Worm (Caenorhabditis elegans) whole organism, young adult: Measurements from ENCODE around the gene C17C3.15.

Experiments used
- B0035.1 ChIP-seq: sonication (generic microtip); optimal IDR thresholded peaks from 2 replicates; lab custom pipeline; 2016; ENCODE audit warnings: missing genetic modification characterization, mild to moderate bottlenecking, missing compliant biosample characterization, missing genotype, missing genetic modification reagents
- C17E4.6 ChIP-seq: fragments of 200-800 bp; sonication (Bioruptor generic); IDR thresholded peaks from 2 replicates; pipeline ENCODE4 v1.3.6; 2022; ENCODE audit warnings: missing genetic modification reagents, missing genetic modification characterization, missing compliant biosample characterization
- F57A8.1 ChIP-seq: fragments of 200-800 bp; sonication (Bioruptor generic); optimal IDR thresholded peaks from 2 replicates; lab custom pipeline; 2018; ENCODE audit warnings: mild to moderate bottlenecking, missing genetic modification characterization, moderate library complexity, missing compliant biosample characterization
- K11D2.4 ChIP-seq: fragments of 200-800 bp; sonication (Bioruptor generic); IDR thresholded peaks from 2 replicates; pipeline ENCODE4 v1.3.6; 2022; ENCODE audit warnings: missing genetic modification reagents, missing genetic modification characterization, missing compliant biosample characterization
- K12H6.12 ChIP-seq: fragments of 200-800 bp; sonication (Bioruptor generic); optimal IDR thresholded peaks from 2 replicates; lab custom pipeline; 2018; ENCODE audit warnings: mild to moderate bottlenecking, missing genetic modification characterization, missing compliant biosample characterization
- Y53F4B.3 ChIP-seq: fragments of 200-800 bp; sonication (Bioruptor generic); IDR thresholded peaks from 2 replicates; pipeline ENCODE4 v1.3.6; 2022; ENCODE audit warnings: missing genetic modification reagents, missing genetic modification characterization, missing compliant biosample characterization
- Y95B8A.8 ChIP-seq: fragments of 200-800 bp; sonication (Bioruptor generic); IDR thresholded peaks from 2 replicates; pipeline ENCODE4 v1.3.6; 2022; ENCODE audit warnings: missing genetic modification reagents, missing genetic modification characterization, missing compliant biosample characterization
- aptf-2 ChIP-seq: fragments of 200-800 bp; sonication (Bioruptor generic); conservative IDR thresholded peaks from 2 replicates; pipeline ENCODE4 v1.3.6; 2022; ENCODE audit warnings: missing genetic modification reagents, missing genetic modification characterization, missing compliant biosample characterization
- atf-7 ChIP-seq: sonication (generic microtip); optimal IDR thresholded peaks from 2 replicates; lab custom pipeline; 2017; ENCODE audit warnings: mild to moderate bottlenecking, missing genetic modification characterization, missing compliant biosample characterization
- athp-1 ChIP-seq: sonication (generic microtip); optimal IDR thresholded peaks from 2 replicates; lab custom pipeline; 2017; ENCODE audit warnings: mild to moderate bottlenecking, missing genetic modification characterization, missing compliant biosample characterization
- attf-3 ChIP-seq: fragments of 200-800 bp; sonication (Bioruptor generic); conservative IDR thresholded peaks from 2 replicates; pipeline ENCODE4 v1.3.6; 2022; ENCODE audit warnings: missing genetic modification reagents, missing genetic modification characterization, missing compliant biosample characterization
- bed-1 ChIP-seq: fragments of 200-800 bp; sonication (Bioruptor generic); IDR thresholded peaks from 2 replicates; pipeline ENCODE4 v1.3.6; 2022; ENCODE audit warnings: missing genetic modification reagents, missing genetic modification characterization, missing compliant biosample characterization
- cebp-1 ChIP-seq, 2 experiments: fragments of 200-800 bp in 1 of 2; sonication (Bioruptor generic) in 1 of 2; sonication (generic microtip) in 1 of 2; IDR thresholded peaks in 1 of 2; optimal IDR thresholded peaks in 1 of 2; 2 replicates each; pipeline versions ENCODE4 v1.3.6 to Lab custom; 2017 to 2022; ENCODE audit warnings: missing compliant biosample characterization in 2 of 2, missing genetic modification characterization in 2 of 2, mild to moderate bottlenecking in 1 of 2, missing genetic modification reagents in 1 of 2, moderate library complexity in 1 of 2
- cebp-2 ChIP-seq: fragments of 200-800 bp; sonication (Bioruptor generic); IDR thresholded peaks from 2 replicates; pipeline ENCODE4 v1.3.6; 2022; ENCODE audit warnings: missing genetic modification characterization, missing compliant biosample characterization
- ceh-40 ChIP-seq: fragments of 200-800 bp; sonication (Bioruptor generic); IDR thresholded peaks from 2 replicates; pipeline ENCODE4 v1.3.6; 2022; ENCODE audit warnings: missing genetic modification characterization, missing compliant biosample characterization
- die-1 ChIP-seq: sonication (generic microtip); optimal IDR thresholded peaks from 2 replicates; lab custom pipeline; 2016; ENCODE audit warnings: missing genotype, mild to moderate bottlenecking, missing genetic modification characterization, missing compliant biosample characterization
- dox-1 ChIP-seq: fragments of 200-800 bp; sonication (Bioruptor generic); IDR thresholded peaks from 2 replicates; pipeline ENCODE4 v1.3.6; 2022; ENCODE audit warnings: missing genetic modification reagents, missing genetic modification characterization, missing compliant biosample characterization
- dpl-1 ChIP-seq: fragments of 150-350 bp; optimal IDR thresholded peaks from 2 replicates; lab custom pipeline; 2014; ENCODE audit warnings: missing biosample characterization, missing genetic modification reagents, missing genetic modification characterization
- fkh-3 ChIP-seq: sonication (generic microtip); optimal IDR thresholded peaks from 2 replicates; lab custom pipeline; 2016; ENCODE audit warnings: mild to moderate bottlenecking, missing genetic modification characterization, missing compliant biosample characterization
- gei-17 ChIP-seq: fragments of 200-800 bp; sonication (Bioruptor generic); optimal IDR thresholded peaks from 2 replicates; lab custom pipeline; 2018; ENCODE audit warnings: mild to moderate bottlenecking, missing genetic modification characterization, missing compliant biosample characterization
- him-1 ChIP-seq: sonication (generic microtip); optimal IDR thresholded peaks from 2 replicates; lab custom pipeline; 2016; ENCODE audit warnings: missing genotype, missing genetic modification reagents, missing genetic modification characterization, missing compliant biosample characterization
- hmg-1.2 ChIP-seq: fragments of 200-800 bp; sonication (Bioruptor generic); IDR thresholded peaks from 2 replicates; pipeline ENCODE4 v1.3.6; 2022; ENCODE audit warnings: missing genetic modification reagents, missing genetic modification characterization, missing compliant biosample characterization
- hmg-20 ChIP-seq: fragments of 200-800 bp; sonication (Bioruptor generic); IDR thresholded peaks from 2 replicates; pipeline ENCODE4 v1.3.6; 2022; ENCODE audit warnings: missing genetic modification reagents, missing genetic modification characterization, missing compliant biosample characterization
- let-607 ChIP-seq, 2 experiments: fragments of 200-800 bp in 1 of 2; sonication (Bioruptor generic) in 1 of 2; sonication (generic microtip) in 1 of 2; optimal IDR thresholded peaks; 2 replicates each; lab custom pipeline; 2016 to 2018; ENCODE audit warnings: mild to moderate bottlenecking in 2 of 2, missing compliant biosample characterization in 2 of 2, missing genetic modification characterization in 2 of 2, moderate library complexity in 2 of 2, missing genotype in 1 of 2
- lin-26 ChIP-seq: fragments of 200-800 bp; sonication (Bioruptor generic); IDR thresholded peaks from 2 replicates; pipeline ENCODE4 v1.3.6; 2022; ENCODE audit warnings: missing genetic modification reagents, missing genetic modification characterization, missing compliant biosample characterization
- lin-35 ChIP-seq, 3 experiments: fragments of 150-350 bp in 2 of 3; sonication (generic microtip) in 1 of 3; optimal IDR thresholded peaks; 2 replicates each; lab custom pipeline; 2014 to 2018; ENCODE audit warnings: missing biosample characterization in 3 of 3, missing genetic modification characterization in 3 of 3, missing genetic modification reagents in 3 of 3
- lin-40 ChIP-seq: sonication (generic microtip); optimal IDR thresholded peaks from 2 replicates; lab custom pipeline; 2016; ENCODE audit warnings: missing genetic modification characterization, mild to moderate bottlenecking, missing compliant biosample characterization, missing genotype, missing genetic modification reagents
- lsy-27 ChIP-seq: sonication (generic microtip); optimal IDR thresholded peaks from 2 replicates; lab custom pipeline; 2017; ENCODE audit warnings: missing genetic modification characterization, mild to moderate bottlenecking, missing compliant biosample characterization, antibody characterized with exemption, missing genotype, borderline replicate concordance; ENCODE audit not compliant: insufficient read depth
- madf-3 ChIP-seq: fragments of 200-800 bp; sonication (Bioruptor generic); IDR thresholded peaks from 2 replicates; pipeline ENCODE4 v1.3.6; 2022; ENCODE audit warnings: missing genetic modification reagents, missing genetic modification characterization, missing compliant biosample characterization
- mcd-1 ChIP-seq: fragments of 200-800 bp; sonication (Bioruptor generic); IDR thresholded peaks from 2 replicates; pipeline ENCODE4 v1.3.6; 2022; ENCODE audit warnings: missing genetic modification reagents, missing genetic modification characterization, missing compliant biosample characterization
- nhr-179 ChIP-seq: sonication (generic microtip); optimal IDR thresholded peaks from 2 replicates; lab custom pipeline; 2016; ENCODE audit warnings: mild to moderate bottlenecking, missing genetic modification characterization, missing compliant biosample characterization
- nhr-27 ChIP-seq: fragments of 200-800 bp; sonication (Bioruptor generic); optimal IDR thresholded peaks from 2 replicates; lab custom pipeline; 2018; ENCODE audit warnings: mild to moderate bottlenecking, missing genetic modification characterization, moderate library complexity, missing compliant biosample characterization
- nhr-80 ChIP-seq: sonication (generic microtip); optimal IDR thresholded peaks from 2 replicates; lab custom pipeline; 2016; ENCODE audit warnings: missing genetic modification characterization, missing compliant biosample characterization
- rpc-1 ChIP-seq, 2 experiments: fragments of 150-350 bp in 1 of 2; sonication (generic microtip) in 1 of 2; optimal IDR thresholded peaks; 2 replicates each; lab custom pipeline; 2014 to 2018; ENCODE audit warnings: missing biosample characterization in 1 of 2, missing genetic modification characterization in 1 of 2, missing genetic modification reagents in 1 of 2, missing genotype in 1 of 2
- sea-2 ChIP-seq: fragments of 200-800 bp; sonication (Bioruptor generic); IDR thresholded peaks from 2 replicates; pipeline ENCODE4 v1.3.6; 2022; ENCODE audit warnings: missing genetic modification characterization, missing compliant biosample characterization
- snpc-1.1 ChIP-seq: sonication (generic microtip); optimal IDR thresholded peaks from 2 replicates; lab custom pipeline; 2017; ENCODE audit warnings: missing genetic modification characterization, mild to moderate bottlenecking, missing compliant biosample characterization, antibody characterized with exemption, moderate library complexity, missing genotype, missing genetic modification reagents; ENCODE audit not compliant: insufficient read depth
- snpc-4 ChIP-seq, 5 experiments: fragments of 150-350 bp in 1 of 5; sonication (generic microtip) in 4 of 5; optimal IDR thresholded peaks; 2 replicates each; lab custom pipeline; 2014 to 2018; ENCODE audit warnings: missing genetic modification characterization in 5 of 5, missing biosample characterization in 3 of 5, antibody characterized with exemption in 2 of 5, mild to moderate bottlenecking in 2 of 5, missing compliant biosample characterization in 2 of 5, missing genotype in 2 of 5, moderate library complexity in 2 of 5, missing genetic modification reagents in 1 of 5
- somi-1 ChIP-seq: fragments of 200-800 bp; sonication (Bioruptor generic); optimal IDR thresholded peaks from 2 replicates; lab custom pipeline; 2018; ENCODE audit warnings: mild to moderate bottlenecking, missing genetic modification characterization, missing compliant biosample characterization
- sptf-2 ChIP-seq: fragments of 200-800 bp; sonication (Bioruptor generic); optimal IDR thresholded peaks from 2 replicates; lab custom pipeline; 2018; ENCODE audit warnings: mild to moderate bottlenecking, missing genetic modification characterization, missing compliant biosample characterization
- tbp1 ChIP-seq: fragments of 200-800 bp; sonication (Bioruptor generic); optimal IDR thresholded peaks from 2 replicates; lab custom pipeline; 2018; ENCODE audit warnings: mild to moderate bottlenecking, missing genetic modification characterization, missing compliant biosample characterization
- zfh-2 ChIP-seq: fragments of 200-800 bp; sonication (Bioruptor generic); conservative IDR thresholded peaks from 2 replicates; pipeline ENCODE4 v1.3.6; 2022; ENCODE audit warnings: missing genetic modification reagents, missing genetic modification characterization, missing compliant biosample characterization
- ztf-26 ChIP-seq: sonication (generic microtip); optimal IDR thresholded peaks from 2 replicates; lab custom pipeline; 2017; ENCODE audit warnings: missing genetic modification characterization, missing compliant biosample characterization
- ztf-3 ChIP-seq: fragments of 200-800 bp; sonication (Bioruptor generic); optimal IDR thresholded peaks from 2 replicates; lab custom pipeline; 2018; ENCODE audit warnings: mild to moderate bottlenecking, missing genetic modification characterization, missing compliant biosample characterization

The C17C3.15 gene

ce11 chrII:5603194-5603593 is 32.7 kb downstream of the C17C3.15 start, which contains the start of gene C17G10.6 (continued):
- TF ChIP-seq Y53F4B.3 (GFP tag; lab: Robert Waterston, UW), result no peak

- TF ChIP-seq ceh-40 (GFP tag; lab: Robert Waterston, UW) (no peak), aptf-2 (GFP tag; lab: Robert Waterston, UW) (no peak), hmg-20 (GFP tag; lab: Robert Waterston, UW) (no peak), B0035.1 (tag; lab: Kevin White, UChicago) (no peak), nhr-179 (no peak), K12H6.12 (tag; lab: Kevin White, UChicago) (no peak), dpl-1 (GFP tag; lab: Kevin White, UChicago) (no peak), nhr-27 (no peak), sea-2 (no peak)
Measured at ce11 chrII:5604441-5604840, 34.0 kb downstream of the C17C3.15 start.

- TF ChIP-seq him-1 (tag; lab: Kevin White, UChicago) (no peak), hmg-1.2 (GFP tag; lab: Robert Waterston, UW) (0 out of 2 replicates have a peak, but pooled peaks have one; percentile 14), nhr-80 (tag; lab: Kevin White, UChicago) (peak; percentile 54), rpc-1 (optimal IDR thresholded peaks at IDR 0.05; lab: Kevin White, UChicago) (no peak), rpc-1 (tag; optimal IDR thresholded peaks at IDR 0.05; lab: Kevin White, UChicago) (no peak), lin-40 (peak; percentile 80), dox-1 (GFP tag; lab: Robert Waterston, UW) (no peak), somi-1 (GFP tag; lab: Kevin White, UChicago) (peak; percentile 77), fkh-3 (tag; lab: Kevin White, UChicago) (no peak), ztf-3 (GFP tag; lab: Kevin White, UChicago) (no peak), sptf-2 (GFP tag; lab: Kevin White, UChicago) (no peak), snpc-4 (GFP tag; optimal IDR thresholded peaks at IDR 0.05; lab: Kevin White, UChicago) (no peak), snpc-4 (tag; optimal IDR thresholded peaks at IDR 0.05; lab: Kevin White, UChicago) (peak in 1 of 4 experiments; percentile 40), die-1 (peak; percentile 49), ztf-26 (tag; lab: Kevin White, UChicago) (peak; percentile 88), C17E4.6 (GFP tag; lab: Robert Waterston, UW) (no peak), tbp1 (GFP tag; lab: Kevin White, UChicago) (no peak), mcd-1 (GFP tag; lab: Robert Waterston, UW) (0 out of 2 replicates have a peak, but pooled peaks have one; percentile 14), K11D2.4 (GFP tag; lab: Robert Waterston, UW) (0 out of 2 replicates have a peak, but pooled peaks have one; percentile 25), madf-3 (GFP tag; lab: Robert Waterston, UW) (no peak), attf-3 (GFP tag; lab: Robert Waterston, UW) (no peak), cebp-2 (no peak), atf-7 (tag; lab: Kevin White, UChicago) (no peak)
- TF ChIP-seq, all 124 proteins: peak for 9
Measured at ce11 chrII:5605538-5605945, 35.1 kb downstream of the C17C3.15 start.

ce11 chrII:5607756-5608155 is 37.3 kb downstream of the C17C3.15 start, which contains the start of gene C17G10.7:
Gene C17G10.7, minus strand, starts transcription at chrII:5607856.
- TF ChIP-seq cebp-1 (GFP tag; IDR thresholded peaks at IDR 0.05; lab: Robert Waterston, UW), result no peak
- TF ChIP-seq cebp-1 (tag; optimal IDR thresholded peaks at IDR 0.05; lab: Kevin White, UChicago), result no peak
- no peak for TF ChIP-seq lin-26
- TF ChIP-seq gei-17 (GFP tag; lab: Kevin White, UChicago), result no peak
- TF ChIP-seq hmg-20 (GFP tag; lab: Robert Waterston, UW), result no peak
- TF ChIP-seq zfh-2 (GFP tag; lab: Robert Waterston, UW), result no peak
- TF ChIP-seq Y95B8A.8 (GFP tag; lab: Robert Waterston, UW), result no peak
- TF ChIP-seq lsy-27 (tag; lab: Kevin White, UChicago), result no peak
- no peak for TF ChIP-seq let-607 (tag; optimal IDR thresholded peaks at IDR 0.05; lab: Kevin White, UChicago)
- no peak for TF ChIP-seq snpc-1.1 (tag; lab: Kevin White, UChicago)
- no peak for TF ChIP-seq ztf-26 (tag; lab: Kevin White, UChicago)
- TF ChIP-seq F57A8.1 (GFP tag; lab: Kevin White, UChicago), result no peak
- no peak for TF ChIP-seq bed-1 (GFP tag; lab: Robert Waterston, UW)
- no peak for TF ChIP-seq lin-35 (GFP tag; optimal IDR thresholded peaks at IDR 0.05; lab: Kevin White, UChicago)
- TF ChIP-seq athp-1 (tag; lab: Kevin White, UChicago), result no peak
